Worm (Caenorhabditis elegans) whole organism, early embryonic: ENCODE data around the gene inx-11.

ENCODE experiments used
- B0310.2 ChIP-seq: sonication (generic microtip); optimal IDR thresholded peaks from 2 replicates; lab custom pipeline; 2016; ENCODE audit warnings: mild to moderate bottlenecking, missing genetic modification characterization, missing compliant biosample characterization
- ama-1 ChIP-seq: fragments of 150-350 bp; optimal IDR thresholded peaks from 2 replicates; lab custom pipeline; 2014
- ceh-13 ChIP-seq: fragments of 200-800 bp; sonication (Bioruptor generic); optimal IDR thresholded peaks from 2 replicates; lab custom pipeline; 2018; ENCODE audit warnings: mild to moderate bottlenecking, missing genetic modification characterization, missing compliant biosample characterization
- hmg-4 ChIP-seq: fragments of 200-800 bp; sonication (Bioruptor generic); optimal IDR thresholded peaks from 2 replicates; lab custom pipeline; 2018; ENCODE audit warnings: mild to moderate bottlenecking, missing genetic modification characterization, missing compliant biosample characterization

- no peak for TF ChIP-seq ama-1
- TF ChIP-seq hmg-4 (GFP tag; lab: Kevin White, UChicago), result no peak
- TF ChIP-seq B0310.2, result no peak
- TF ChIP-seq ceh-13 (GFP tag; lab: Kevin White, UChicago), result no peak
These were observed at the start of gene inx-11 for ce11 chrV:12486934-12487333.
